2 fruit fly cellular contexts compared by ENCODE assay signal in the genomic region with DNA sequence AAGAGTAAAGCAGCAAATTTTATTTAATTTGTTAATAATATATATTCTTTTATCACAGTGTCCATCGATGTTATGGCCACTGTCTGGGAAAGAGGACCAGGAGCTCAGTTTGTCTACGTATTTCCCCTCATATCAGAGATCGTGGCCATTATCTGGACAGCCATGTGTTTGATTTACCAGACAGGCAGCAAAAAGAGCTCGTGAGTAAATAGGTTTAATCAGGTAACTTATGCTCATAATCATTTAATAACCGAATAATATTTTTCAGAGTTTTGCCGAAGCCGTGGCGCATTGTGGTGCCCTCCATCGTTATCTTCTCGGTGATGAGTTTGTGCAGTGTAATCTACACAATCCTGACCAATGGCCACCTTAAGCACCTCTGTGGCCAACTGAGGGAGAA.
TF ChIP-seq lines count a peak whose summit lies in the region.

No protein-coding gene starts in this region.

- no peak for TF ChIP-seq CTCF in whole organism, embryonic (GFP tag; optimal IDR thresholded peaks at IDR 0.05; lab: Kevin White, UChicago)

TF ChIP-seq in whole organism, embryonic, 481 proteins besides CTCF, POLR2A, EP300 and RAD21:
- TF ChIP-seq Myb (GFP tag; optimal IDR thresholded peaks at IDR 0.05; lab: Kevin White, UChicago) = no peak
- TF ChIP-seq exex (tag; optimal IDR thresholded peaks at IDR 0.05; lab: Kevin White, UChicago) = peak; percentile 77
- peak; percentile 52 for TF ChIP-seq grn (GFP tag; optimal IDR thresholded peaks at IDR 0.05; lab: Kevin White, UChicago)
- TF ChIP-seq Antp (GFP tag; optimal IDR thresholded peaks at IDR 0.05; lab: Kevin White, UChicago) = no peak
- no peak for TF ChIP-seq ranshi (GFP tag; IDR thresholded peaks at IDR 0.05; lab: Robert Waterston, UW)
- no peak for TF ChIP-seq CG5953 (GFP tag; IDR thresholded peaks at IDR 0.05; lab: Robert Waterston, UW)

TF ChIP-seq in whole organism, prepupa, 60 proteins besides CTCF, POLR2A, EP300 and RAD21:
- no peak for TF ChIP-seq Eip75B (GFP tag; optimal IDR thresholded peaks at IDR 0.05; lab: Kevin White, UChicago)
- TF ChIP-seq fd59A (GFP tag; optimal IDR thresholded peaks at IDR 0.05; lab: Kevin White, UChicago) = no peak
- no peak for TF ChIP-seq Met (GFP tag; optimal IDR thresholded peaks at IDR 0.05; lab: Kevin White, UChicago)
- TF ChIP-seq svp (GFP tag; lab: Kevin White, UChicago) = peak; percentile 62
